Fruit fly (Drosophila melanogaster) whole organism, adult: ENCODE results near the gene Gr32a.

Source experiments
- CG11617 ChIP-seq: fragments of 200-800 bp; sonication (Bioruptor generic); optimal IDR thresholded peaks from 2 replicates; lab custom pipeline; 2017; ENCODE audit warnings: mild to moderate bottlenecking, missing biosample characterization, missing genetic modification reagents, missing genetic modification characterization
- CG12768 ChIP-seq: fragments of 200-800 bp; sonication (Bioruptor generic); optimal IDR thresholded peaks from 2 replicates; lab custom pipeline; 2017; ENCODE audit warnings: missing biosample characterization, missing genetic modification characterization, mild to moderate bottlenecking, moderate library complexity, missing genetic modification reagents
- CG14711 ChIP-seq: fragments of 200-800 bp; sonication (Bioruptor generic); optimal IDR thresholded peaks from 2 replicates; lab custom pipeline; 2018; ENCODE audit warnings: missing biosample characterization, mild to moderate bottlenecking, missing genetic modification characterization, moderate library complexity
- CG1620 ChIP-seq: fragments of 200-800 bp; sonication (Bioruptor generic); optimal IDR thresholded peaks from 2 replicates; lab custom pipeline; 2016; ENCODE audit warnings: missing biosample characterization, missing genetic modification characterization
- CG33017 ChIP-seq: fragments of 200-800 bp; sonication (Bioruptor generic); optimal IDR thresholded peaks from 2 replicates; lab custom pipeline; 2018; ENCODE audit warnings: missing biosample characterization, mild to moderate bottlenecking, missing genetic modification characterization, moderate library complexity
- CG5204 ChIP-seq: fragments of 200-800 bp; sonication (Bioruptor generic); optimal IDR thresholded peaks from 2 replicates; lab custom pipeline; 2016; ENCODE audit warnings: missing biosample characterization, missing genetic modification characterization
- CG7045 ChIP-seq: fragments of 200-800 bp; sonication (Bioruptor generic); optimal IDR thresholded peaks from 2 replicates; lab custom pipeline; 2017; ENCODE audit warnings: missing biosample characterization, mild to moderate bottlenecking, missing genetic modification characterization
- CG7101 ChIP-seq: fragments of 200-800 bp; sonication (Bioruptor generic); optimal IDR thresholded peaks from 2 replicates; lab custom pipeline; 2018; ENCODE audit warnings: missing biosample characterization, mild to moderate bottlenecking, missing genetic modification characterization, moderate library complexity
- Clk ChIP-seq: fragments of 200-800 bp; sonication (Bioruptor generic); optimal IDR thresholded peaks from 2 replicates; lab custom pipeline; 2017; ENCODE audit warnings: missing biosample characterization, missing genetic modification characterization
- Crg-1 ChIP-seq: fragments of 200-800 bp; sonication (Bioruptor generic); optimal IDR thresholded peaks from 2 replicates; lab custom pipeline; 2016; ENCODE audit warnings: missing biosample characterization, missing genetic modification characterization
- Hr96 ChIP-seq: fragments of 200-800 bp; sonication (Bioruptor generic); optimal IDR thresholded peaks from 2 replicates; lab custom pipeline; 2016; ENCODE audit warnings: missing biosample characterization, missing genetic modification characterization
- Mnt ChIP-seq: fragments of 200-800 bp; sonication (Bioruptor generic); optimal IDR thresholded peaks from 2 replicates; lab custom pipeline; 2016; ENCODE audit warnings: missing biosample characterization, mild to moderate bottlenecking, missing genetic modification characterization
- bab1 ChIP-seq: fragments of 200-800 bp; sonication (Bioruptor generic); optimal IDR thresholded peaks from 3 replicates; lab custom pipeline; 2019; ENCODE audit warnings: missing biosample characterization, mild to moderate bottlenecking, missing genetic modification characterization, moderate library complexity
- cic ChIP-seq: fragments of 200-800 bp; sonication (Bioruptor generic); optimal IDR thresholded peaks from 2 replicates; lab custom pipeline; 2017; ENCODE audit warnings: missing biosample characterization, mild to moderate bottlenecking, missing genetic modification characterization, moderate library complexity
- cnc ChIP-seq, 2 experiments: fragments of >200 bp; optimal IDR thresholded peaks; 2 replicates each; lab custom pipeline; 2017
- kay ChIP-seq: fragments of 200-800 bp; sonication (Bioruptor generic); peaks from one replicate; lab custom pipeline; 2016; ENCODE audit warnings: missing biosample characterization, missing genetic modification characterization, borderline replicate concordance
- ovo ChIP-seq: fragments of 200-800 bp; sonication (Bioruptor generic); optimal IDR thresholded peaks from 2 replicates; lab custom pipeline; 2016; ENCODE audit warnings: missing biosample characterization, missing genetic modification characterization
- pad ChIP-seq: fragments of 200-800 bp; sonication (Bioruptor generic); optimal IDR thresholded peaks from 3 replicates; lab custom pipeline; 2017; ENCODE audit warnings: missing biosample characterization, missing genetic modification characterization, mild to moderate bottlenecking, moderate library complexity, missing genetic modification reagents
- tj ChIP-seq: fragments of 200-800 bp; sonication (Bioruptor generic); optimal IDR thresholded peaks from 3 replicates; lab custom pipeline; 2017; ENCODE audit warnings: missing biosample characterization, mild to moderate bottlenecking, missing genetic modification characterization, moderate library complexity
- toe ChIP-seq: fragments of 200-800 bp; sonication (Bioruptor generic); optimal IDR thresholded peaks from 2 replicates; lab custom pipeline; 2016; ENCODE audit warnings: missing biosample characterization, missing genetic modification characterization

The Gr32a gene

dm6 chr2L:11067970-11068369, 45.8 kb upstream of the Gr32a start:
- TF ChIP-seq kay (GFP tag; lab: Kevin White, UChicago) (no peak), Mnt (GFP tag; lab: Kevin White, UChicago) (no peak), bab1 (GFP tag; lab: Kevin White, UChicago) (no peak), CG5204 (GFP tag; lab: Kevin White, UChicago) (no peak), CG7101 (tag; lab: Kevin White, UChicago) (no peak), Hr96 (no peak), cic (GFP tag; lab: Kevin White, UChicago) (no peak), pad (GFP tag; lab: Kevin White, UChicago) (no peak), CG12768 (GFP tag; lab: Kevin White, UChicago) (no peak), ovo (GFP tag; lab: Kevin White, UChicago) (no peak), CG1620 (no peak), CG7045 (GFP tag; lab: Kevin White, UChicago) (no peak), Clk (GFP tag; lab: Kevin White, UChicago) (no peak), CG11617 (GFP tag; lab: Kevin White, UChicago) (no peak), CG33017 (no peak), toe (GFP tag; lab: Kevin White, UChicago) (no peak), cnc (optimal IDR thresholded peaks at IDR 0.05; lab: Kevin White, UChicago) (no peak), CG14711 (tag; lab: Kevin White, UChicago) (no peak), tj (GFP tag; lab: Kevin White, UChicago) (no peak)

- TF ChIP-seq CG1620: no peak
- no peak for TF ChIP-seq cnc (optimal IDR thresholded peaks at IDR 0.05; lab: Kevin White, UChicago)
- no peak for TF ChIP-seq CG33017
- no peak for TF ChIP-seq bab1 (GFP tag; lab: Kevin White, UChicago)
These were observed 45.4 kb upstream of the Gr32a start for dm6 chr2L:11068441-11068840.

dm6 chr2L:11068907-11069306, 44.9 kb upstream of the Gr32a start:
- TF ChIP-seq toe (GFP tag; lab: Kevin White, UChicago) (no peak), cnc (optimal IDR thresholded peaks at IDR 0.05; lab: Kevin White, UChicago) (no peak), cic (GFP tag; lab: Kevin White, UChicago) (no peak), CG1620 (no peak), CG11617 (GFP tag; lab: Kevin White, UChicago) (no peak), kay (GFP tag; lab: Kevin White, UChicago) (no peak), Hr96 (no peak), CG7045 (GFP tag; lab: Kevin White, UChicago) (no peak), ovo (GFP tag; lab: Kevin White, UChicago) (no peak), Mnt (GFP tag; lab: Kevin White, UChicago) (no peak), CG7101 (tag; lab: Kevin White, UChicago) (no peak), tj (GFP tag; lab: Kevin White, UChicago) (no peak), CG12768 (GFP tag; lab: Kevin White, UChicago) (no peak), Clk (GFP tag; lab: Kevin White, UChicago) (no peak), bab1 (GFP tag; lab: Kevin White, UChicago) (no peak), CG14711 (tag; lab: Kevin White, UChicago) (no peak), CG5204 (GFP tag; lab: Kevin White, UChicago) (no peak)

DNA sequence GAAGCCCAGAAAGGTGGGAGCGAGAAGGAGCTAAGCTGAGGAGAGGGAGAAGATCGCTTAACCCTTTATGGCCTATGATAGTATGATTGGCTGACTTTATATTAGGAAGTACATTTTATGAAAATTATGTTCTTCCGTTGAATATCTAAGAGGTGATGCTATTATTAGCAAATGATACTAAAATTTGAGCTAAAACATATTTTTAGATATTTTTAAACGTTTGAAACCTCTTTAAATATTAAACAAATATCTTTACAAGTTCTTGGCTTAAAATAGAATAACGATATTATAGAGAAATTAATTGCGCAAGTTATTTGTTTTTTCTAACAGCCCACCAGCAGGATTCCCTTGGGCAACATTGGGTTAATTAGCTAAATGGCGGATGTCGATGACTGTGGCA, 44.3 kb upstream of the Gr32a start:
- no peak for TF ChIP-seq CG7045 (GFP tag; lab: Kevin White, UChicago)
- TF ChIP-seq CG14711 (tag; lab: Kevin White, UChicago): no peak
- no peak for TF ChIP-seq CG1620
- no peak for TF ChIP-seq bab1 (GFP tag; lab: Kevin White, UChicago)
- TF ChIP-seq Crg-1 (GFP tag; lab: Kevin White, UChicago): no peak

dm6 chr2L:11070862-11071261, 43.0 kb upstream of the Gr32a start, which contains the start of gene CG14915:
CG14915 (plus strand) TSS chr2L:11071027.
- TF ChIP-seq CG14711 (tag; lab: Kevin White, UChicago): no peak
- TF ChIP-seq cic (GFP tag; lab: Kevin White, UChicago): no peak
- no peak for TF ChIP-seq cnc (optimal IDR thresholded peaks at IDR 0.05; lab: Kevin White, UChicago)
- no peak for TF ChIP-seq Mnt (GFP tag; lab: Kevin White, UChicago)
- TF ChIP-seq CG1620: no peak
- no peak for TF ChIP-seq CG7101 (tag; lab: Kevin White, UChicago)
- TF ChIP-seq CG7045 (GFP tag; lab: Kevin White, UChicago): no peak
- no peak for TF ChIP-seq CG11617 (GFP tag; lab: Kevin White, UChicago)
- no peak for TF ChIP-seq Crg-1 (GFP tag; lab: Kevin White, UChicago)
- no peak for TF ChIP-seq toe (GFP tag; lab: Kevin White, UChicago)
- no peak for TF ChIP-seq tj (GFP tag; lab: Kevin White, UChicago)
- TF ChIP-seq ovo (GFP tag; lab: Kevin White, UChicago): no peak
- TF ChIP-seq Hr96: no peak
- no peak for TF ChIP-seq CG12768 (GFP tag; lab: Kevin White, UChicago)
- TF ChIP-seq bab1 (GFP tag; lab: Kevin White, UChicago): no peak
- no peak for TF ChIP-seq kay (GFP tag; lab: Kevin White, UChicago)
- TF ChIP-seq CG5204 (GFP tag; lab: Kevin White, UChicago): no peak
- no peak for TF ChIP-seq CG33017

dm6 chr2L:11072250-11072649, 41.6 kb upstream of the Gr32a start:
- TF ChIP-seq CG33017 (no peak), CG5204 (GFP tag; lab: Kevin White, UChicago) (no peak), kay (GFP tag; lab: Kevin White, UChicago) (no peak), CG1620 (no peak), ovo (GFP tag; lab: Kevin White, UChicago) (no peak), Crg-1 (GFP tag; lab: Kevin White, UChicago) (no peak), CG11617 (GFP tag; lab: Kevin White, UChicago) (no peak), Hr96 (no peak), bab1 (GFP tag; lab: Kevin White, UChicago) (no peak), CG7101 (tag; lab: Kevin White, UChicago) (no peak), Clk (GFP tag; lab: Kevin White, UChicago) (no peak), CG12768 (GFP tag; lab: Kevin White, UChicago) (no peak), cnc (optimal IDR thresholded peaks at IDR 0.05; lab: Kevin White, UChicago) (no peak), Mnt (GFP tag; lab: Kevin White, UChicago) (no peak), toe (GFP tag; lab: Kevin White, UChicago) (no peak)
